Fruit fly (Drosophila melanogaster) whole organism, embryonic: ENCODE data around the gene CG18171.

Source experiments
- B-H1 ChIP-seq: fragments of 200-800 bp; sonication (Bioruptor generic); IDR thresholded peaks from 3 replicates; pipeline ENCODE4 v1.3.6; 2022; ENCODE audit warnings: missing biosample characterization, missing genetic modification characterization
- Bdp1 ChIP-seq: fragments of 200-800 bp; sonication (Bioruptor generic); optimal IDR thresholded peaks from 3 replicates; lab custom pipeline; 2016; ENCODE audit warnings: missing biosample characterization, missing genetic modification characterization
- CG10209 ChIP-seq: fragments of 200-800 bp; sonication (Bioruptor generic); optimal IDR thresholded peaks from 3 replicates; lab custom pipeline; 2017; ENCODE audit warnings: missing biosample characterization, mild to moderate bottlenecking, missing genetic modification characterization, missing genetic modification reagents
- CG10565 ChIP-seq: fragments of 200-800 bp; sonication (Bioruptor generic); optimal IDR thresholded peaks from 3 replicates; lab custom pipeline; 2016; ENCODE audit warnings: missing biosample characterization, mild to moderate bottlenecking, missing genetic modification characterization
- CG10979 ChIP-seq: fragments of 200-800 bp; sonication (Bioruptor generic); optimal IDR thresholded peaks from 2 replicates; lab custom pipeline; 2018; ENCODE audit warnings: missing biosample characterization, mild to moderate bottlenecking, missing genetic modification characterization, moderate library complexity
- CG11398 ChIP-seq: fragments of 200-800 bp; sonication (Bioruptor generic); optimal IDR thresholded peaks from 2 replicates; lab custom pipeline; 2016; ENCODE audit warnings: missing biosample characterization, missing genetic modification characterization
- CG11696 ChIP-seq: fragments of 200-800 bp; sonication (Bioruptor generic); IDR thresholded peaks from 2 replicates; pipeline ENCODE4 v1.3.6; 2022; ENCODE audit warnings: missing biosample characterization, missing genetic modification characterization
- CG1233 ChIP-seq: fragments of 200-800 bp; sonication (Bioruptor generic); optimal IDR thresholded peaks from 4 replicates; lab custom pipeline; 2018; ENCODE audit warnings: missing biosample characterization, mild to moderate bottlenecking, missing genetic modification characterization
- CG12659 ChIP-seq: fragments of 200-800 bp; sonication (Bioruptor generic); optimal IDR thresholded peaks from 3 replicates; lab custom pipeline; 2017; ENCODE audit warnings: mild to moderate bottlenecking, missing biosample characterization, missing genetic modification reagents, missing genetic modification characterization
- CG12769 ChIP-seq: fragments of 200-800 bp; sonication (Bioruptor generic); optimal IDR thresholded peaks from 2 replicates; lab custom pipeline; 2019; ENCODE audit warnings: missing biosample characterization, mild to moderate bottlenecking, missing genetic modification characterization, moderate library complexity
- CG13287 ChIP-seq: fragments of 200-800 bp; sonication (Bioruptor generic); IDR thresholded peaks from 2 replicates; pipeline ENCODE4 v1.3.6; 2022; ENCODE audit warnings: missing biosample characterization, missing genetic modification characterization; ENCODE audit not compliant: partially characterized antibody
- CG14667 ChIP-seq: fragments of 200-800 bp; sonication (Bioruptor generic); IDR thresholded peaks from 2 replicates; pipeline ENCODE4 v1.3.6; 2022; ENCODE audit warnings: missing biosample characterization, missing genetic modification characterization
- CG14710 ChIP-seq: fragments of 200-800 bp; sonication (Bioruptor generic); optimal IDR thresholded peaks from 3 replicates; lab custom pipeline; 2019; ENCODE audit warnings: missing biosample characterization, mild to moderate bottlenecking, missing genetic modification characterization, moderate library complexity
- CG17328 ChIP-seq: fragments of 200-800 bp; sonication (Bioruptor generic); IDR thresholded peaks from 2 replicates; pipeline ENCODE4 v1.3.6; 2022; ENCODE audit warnings: missing biosample characterization, missing genetic modification characterization
- CG17802 ChIP-seq: fragments of 200-800 bp; sonication (Bioruptor generic); optimal IDR thresholded peaks from 2 replicates; lab custom pipeline; 2018; ENCODE audit warnings: missing biosample characterization, mild to moderate bottlenecking, missing genetic modification characterization, moderate library complexity
- CG33557 ChIP-seq: fragments of 200-800 bp; sonication (Bioruptor generic); optimal IDR thresholded peaks from 2 replicates; lab custom pipeline; 2019; ENCODE audit warnings: missing biosample characterization, mild to moderate bottlenecking, missing genetic modification characterization, moderate library complexity
- CG42726 ChIP-seq: fragments of 200-800 bp; sonication (Bioruptor generic); IDR thresholded peaks from 2 replicates; pipeline ENCODE4 v1.3.6; 2022; ENCODE audit warnings: missing biosample characterization, missing genetic modification characterization; ENCODE audit not compliant: partially characterized antibody
- CG6689 ChIP-seq: fragments of 200-800 bp; sonication (Bioruptor generic); IDR thresholded peaks from 2 replicates; pipeline ENCODE4 v1.3.6; 2022; ENCODE audit warnings: missing biosample characterization, missing genetic modification characterization
- CG7357 ChIP-seq: fragments of 200-800 bp; sonication (Bioruptor generic); IDR thresholded peaks from 3 replicates; pipeline ENCODE4 v1.3.6; 2022; ENCODE audit warnings: missing biosample characterization, missing genetic modification characterization
- CG7839 ChIP-seq: fragments of 200-800 bp; sonication (Bioruptor generic); optimal IDR thresholded peaks from 3 replicates; lab custom pipeline; 2018; ENCODE audit warnings: missing biosample characterization, mild to moderate bottlenecking, missing genetic modification characterization, moderate library complexity
- CG7928 ChIP-seq: fragments of 200-800 bp; sonication (Bioruptor generic); optimal IDR thresholded peaks from 2 replicates; lab custom pipeline; 2017; ENCODE audit warnings: missing biosample characterization, mild to moderate bottlenecking, missing genetic modification characterization
- CG8478 ChIP-seq: fragments of >200 bp; optimal IDR thresholded peaks from 2 replicates; lab custom pipeline; 2018
- Dp ChIP-seq: fragments of 200-800 bp; sonication (Bioruptor generic); optimal IDR thresholded peaks from 2 replicates; lab custom pipeline; 2018; ENCODE audit warnings: missing biosample characterization, mild to moderate bottlenecking, missing genetic modification characterization, moderate library complexity
- E2f1 ChIP-seq: fragments of 200-800 bp; sonication (Bioruptor generic); IDR thresholded peaks from 2 replicates; pipeline ENCODE4 v1.3.6; 2022; ENCODE audit warnings: missing biosample characterization, missing genetic modification characterization
- Fer3 ChIP-seq: fragments of 200-800 bp; sonication (Bioruptor generic); optimal IDR thresholded peaks from 2 replicates; lab custom pipeline; 2018; ENCODE audit warnings: missing biosample characterization, mild to moderate bottlenecking, missing genetic modification characterization, moderate library complexity
- Hand ChIP-seq: fragments of 200-800 bp; sonication (Bioruptor generic); optimal IDR thresholded peaks from 2 replicates; lab custom pipeline; 2017; ENCODE audit warnings: mild to moderate bottlenecking, missing biosample characterization, missing genetic modification reagents, missing genetic modification characterization
- Hsf ChIP-seq: fragments of 200-800 bp; sonication (Bioruptor generic); optimal IDR thresholded peaks from 3 replicates; lab custom pipeline; 2016; ENCODE audit warnings: missing biosample characterization, missing genetic modification characterization
- Lhr ChIP-seq: fragments of 200-800 bp; sonication (Bioruptor generic); optimal IDR thresholded peaks from 3 replicates; lab custom pipeline; 2017; ENCODE audit warnings: mild to moderate bottlenecking, missing biosample characterization, missing genetic modification reagents, missing genetic modification characterization
- Lim3 ChIP-seq: fragments of 200-800 bp; sonication (Bioruptor generic); IDR thresholded peaks from 2 replicates; pipeline ENCODE4 v1.3.6; 2022; ENCODE audit warnings: missing biosample characterization, missing genetic modification characterization
- NFAT ChIP-seq: fragments of 200-800 bp; sonication (Bioruptor generic); IDR thresholded peaks from 2 replicates; pipeline ENCODE4 v1.3.6; 2022; ENCODE audit warnings: missing biosample characterization, missing genetic modification characterization
- Ravus ChIP-seq: fragments of 200-800 bp; sonication (Bioruptor generic); IDR thresholded peaks from 2 replicates; pipeline ENCODE4 v1.3.6; 2022; ENCODE audit warnings: missing biosample characterization, missing genetic modification characterization
- Side ChIP-seq: fragments of 200-800 bp; sonication (Bioruptor generic); optimal IDR thresholded peaks from 2 replicates; lab custom pipeline; 2016; ENCODE audit warnings: missing biosample characterization, missing genetic modification characterization
- TFAM ChIP-seq: fragments of 200-800 bp; sonication (Bioruptor generic); optimal IDR thresholded peaks from 2 replicates; lab custom pipeline; 2017; ENCODE audit warnings: missing biosample characterization, missing genetic modification characterization, inconsistent platforms
- amos ChIP-seq: fragments of 200-800 bp; sonication (Bioruptor generic); IDR thresholded peaks from 2 replicates; pipeline ENCODE4 v1.3.6; 2022; ENCODE audit warnings: missing biosample characterization, missing genetic modification characterization; ENCODE audit not compliant: partially characterized antibody
- ap ChIP-seq: fragments of 200-800 bp; sonication (Bioruptor generic); IDR thresholded peaks from 2 replicates; pipeline ENCODE4 v1.3.6; 2022; ENCODE audit warnings: missing biosample characterization, missing genetic modification characterization
- chm ChIP-seq: fragments of 200-800 bp; sonication (Bioruptor generic); IDR thresholded peaks from 2 replicates; pipeline ENCODE4 v1.3.6; 2022; ENCODE audit warnings: missing biosample characterization, missing genetic modification characterization
- crol ChIP-seq: fragments of 200-800 bp; sonication (Bioruptor generic); IDR thresholded peaks from 2 replicates; pipeline ENCODE4 v1.3.6; 2022; ENCODE audit warnings: missing biosample characterization, missing genetic modification characterization
- dati ChIP-seq: fragments of 200-800 bp; sonication (Bioruptor generic); IDR thresholded peaks from 2 replicates; pipeline ENCODE4 v1.3.6; 2022; ENCODE audit warnings: missing biosample characterization, missing genetic modification characterization
- dm ChIP-seq: fragments of 200-800 bp; sonication (Bioruptor generic); optimal IDR thresholded peaks from 3 replicates; lab custom pipeline; 2016; ENCODE audit warnings: missing biosample characterization, missing genetic modification characterization
- fd96Cb ChIP-seq: fragments of 200-800 bp; sonication (Bioruptor generic); optimal IDR thresholded peaks from 2 replicates; lab custom pipeline; 2018; ENCODE audit warnings: missing biosample characterization, mild to moderate bottlenecking, missing genetic modification characterization, moderate library complexity
- gsb ChIP-seq: fragments of 200-800 bp; sonication (Bioruptor generic); IDR thresholded peaks from 2 replicates; pipeline ENCODE4 v1.3.6; 2022; ENCODE audit warnings: missing biosample characterization, missing genetic modification characterization
- hbn ChIP-seq: fragments of 200-800 bp; sonication (Bioruptor generic); IDR thresholded peaks from 2 replicates; pipeline ENCODE4 v1.3.6; 2022; ENCODE audit warnings: missing biosample characterization, missing genetic modification characterization; ENCODE audit not compliant: partially characterized antibody
- ind ChIP-seq: fragments of 200-800 bp; sonication (Bioruptor generic); optimal IDR thresholded peaks from 3 replicates; lab custom pipeline; 2016; ENCODE audit warnings: missing biosample characterization, missing genetic modification characterization
- knrl ChIP-seq: fragments of 200-800 bp; sonication (Bioruptor generic); IDR thresholded peaks from 3 replicates; pipeline ENCODE4 v1.3.6; 2022; ENCODE audit warnings: missing biosample characterization, missing genetic modification characterization; ENCODE audit not compliant: partially characterized antibody
- lov ChIP-seq, 2 experiments: fragments of 200-800 bp in 1 of 2; fragments of >200 bp in 1 of 2; sonication (Bioruptor generic) in 1 of 2; IDR thresholded peaks in 1 of 2; optimal IDR thresholded peaks in 1 of 2; 2 replicates in 1 of 2; 3 replicates in 1 of 2; pipeline versions ENCODE4 v1.3.6 to Lab custom; 2017 to 2022; ENCODE audit warnings: missing biosample characterization in 1 of 2, missing genetic modification characterization in 1 of 2
- nom ChIP-seq: fragments of 200-800 bp; sonication (Bioruptor generic); optimal IDR thresholded peaks from 2 replicates; lab custom pipeline; 2017; ENCODE audit warnings: missing biosample characterization, missing genetic modification characterization, mild to moderate bottlenecking, moderate library complexity, missing genetic modification reagents
- otp ChIP-seq: fragments of 200-800 bp; sonication (Bioruptor generic); IDR thresholded peaks from 3 replicates; pipeline ENCODE4, ENCODE4 v1.3.6; 2022; ENCODE audit warnings: missing biosample characterization, missing genetic modification characterization
- p53 ChIP-seq: fragments of 200-800 bp; sonication (Bioruptor generic); optimal IDR thresholded peaks from 2 replicates; lab custom pipeline; 2016; ENCODE audit warnings: missing biosample characterization, missing genetic modification characterization
- seq ChIP-seq: fragments of 200-800 bp; sonication (Bioruptor generic); IDR thresholded peaks from 2 replicates; pipeline ENCODE4 v1.3.6; 2022; ENCODE audit warnings: missing biosample characterization, missing genetic modification characterization
- unpg ChIP-seq: fragments of 200-800 bp; sonication (Bioruptor generic); optimal IDR thresholded peaks from 3 replicates; lab custom pipeline; 2018; ENCODE audit warnings: missing biosample characterization, mild to moderate bottlenecking, missing genetic modification characterization, moderate library complexity
- yki ChIP-seq: fragments of >200 bp; optimal IDR thresholded peaks from 3 replicates; lab custom pipeline; 2018
- zf30C ChIP-seq: fragments of 200-800 bp; sonication (Bioruptor generic); optimal IDR thresholded peaks from 3 replicates; lab custom pipeline; 2018; ENCODE audit warnings: missing biosample characterization, mild to moderate bottlenecking, missing genetic modification characterization

CG18171 gene

DNA sequence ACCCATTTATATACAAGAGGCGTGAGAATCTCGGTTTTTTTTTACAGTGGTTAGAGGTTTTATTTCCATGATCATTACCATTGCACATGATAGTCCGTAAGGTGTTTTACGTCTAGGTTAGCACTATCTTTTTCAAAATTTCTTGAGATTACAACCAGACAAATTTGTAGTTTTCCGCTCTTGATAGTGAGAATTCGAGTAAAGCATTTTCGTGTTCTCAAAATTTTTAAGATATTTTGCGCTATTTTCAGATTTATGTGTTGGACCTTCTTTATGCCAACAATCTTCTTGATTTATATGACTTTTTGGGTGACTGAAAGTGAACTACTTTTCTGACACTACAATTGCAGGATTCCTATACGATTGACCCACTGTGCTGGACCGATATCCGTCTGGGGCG, 18.2 kb upstream of the CG18171 start (continued):
- TF ChIP-seq CG6689 (GFP tag; lab: Robert Waterston, UW) (0 out of 2 replicates have a peak, but pooled peaks have one; percentile 16), CG10565 (GFP tag; lab: Kevin White, UChicago) (no peak), Ravus (no peak), lov (optimal IDR thresholded peaks at IDR 0.05; lab: Kevin White, UChicago) (no peak), lov (GFP tag; IDR thresholded peaks at IDR 0.05; lab: Robert Waterston, UW) (no peak), TFAM (no peak), Lim3 (no peak), fd96Cb (tag; lab: Kevin White, UChicago) (no peak), CG7839 (tag; lab: Kevin White, UChicago) (peak; percentile 13), CG33557 (GFP tag; lab: Kevin White, UChicago) (no peak), E2f1 (GFP tag; lab: Robert Waterston, UW) (no peak), Hsf (GFP tag; lab: Kevin White, UChicago) (no peak), B-H1 (GFP tag; lab: Robert Waterston, UW) (no peak), chm (GFP tag; lab: Robert Waterston, UW) (no peak), p53 (no peak), zf30C (no peak), CG8478 (lab: Kevin White, UChicago) (no peak), CG11398 (no peak), gsb (GFP tag; lab: Robert Waterston, UW) (no peak), CG10979 (tag; lab: Kevin White, UChicago) (no peak), amos (GFP tag; lab: Robert Waterston, UW) (no peak), Hand (no peak), Dp (GFP tag; lab: Kevin White, UChicago) (no peak), Lhr (GFP tag; lab: Kevin White, UChicago) (no peak), ap (GFP tag; lab: Robert Waterston, UW) (no peak), CG11696 (GFP tag; lab: Robert Waterston, UW) (no peak), CG1233 (GFP tag; lab: Kevin White, UChicago) (no peak), hbn (no peak), yki (lab: Kevin White, UChicago) (no peak), CG12769 (tag; lab: Kevin White, UChicago) (no peak), Side (no peak), seq (GFP tag; lab: Robert Waterston, UW) (no peak), Fer3 (no peak), CG7928 (GFP tag; lab: Kevin White, UChicago) (no peak), NFAT (GFP tag; lab: Robert Waterston, UW) (no peak), CG14710 (tag; lab: Kevin White, UChicago) (no peak), knrl (GFP tag; lab: Robert Waterston, UW) (no peak), nom (GFP tag; lab: Kevin White, UChicago) (no peak), dati (no peak), Bdp1 (GFP tag; lab: Kevin White, UChicago) (no peak), CG7357 (0 out of 3 replicates have a peak, but pooled peaks have one; percentile 7), CG12659 (no peak), CG17802 (tag; lab: Kevin White, UChicago) (no peak), ind (GFP tag; lab: Kevin White, UChicago) (peak; percentile 23), CG10209 (GFP tag; lab: Kevin White, UChicago) (no peak), CG13287 (GFP tag; lab: Robert Waterston, UW) (no peak), CG17328 (GFP tag; lab: Robert Waterston, UW) (no peak), otp (GFP tag; lab: Robert Waterston, UW) (no peak), CG42726 (GFP tag; lab: Robert Waterston, UW) (no peak), dm (GFP tag; lab: Kevin White, UChicago) (no peak), unpg (GFP tag; lab: Kevin White, UChicago) (no peak), CG14667 (GFP tag; lab: Robert Waterston, UW) (no peak), crol (GFP tag; lab: Robert Waterston, UW) (no peak)
